Worm (Caenorhabditis elegans): ENCODE measurements around the gene cpna-1.

ce11 chrII:4173398-4173797 is 13.1 kb upstream of the cpna-1 start, which contains the start of gene R03H10.6:
- TF ChIP-seq snpc-4 (tag; optimal IDR thresholded peaks at IDR 0.05), result no peak
- TF ChIP-seq unc-62 (GFP tag; optimal IDR thresholded peaks at IDR 0.05), result no peak
- TF ChIP-seq Y55F3AM.14 (GFP tag; optimal IDR thresholded peaks at IDR 0.05), result no peak
- TF ChIP-seq elt-1 (tag; optimal IDR thresholded peaks at IDR 0.05), result no peak
- no peak for TF ChIP-seq skn-1 (tag; optimal IDR thresholded peaks at IDR 0.05)
- TF ChIP-seq elt-3 (tag; optimal IDR thresholded peaks at IDR 0.05), result no peak
- TF ChIP-seq zag-1 (tag; optimal IDR thresholded peaks at IDR 0.05), result no peak
- no peak for TF ChIP-seq unc-39 (tag; optimal IDR thresholded peaks at IDR 0.05)
